Worm (Caenorhabditis elegans) whole organism, L4 larva: Measurements from ENCODE around the gene str-81.

Experiments
- egl-27 ChIP-seq: sonication (generic microtip); optimal IDR thresholded peaks from 3 replicates; lab custom pipeline; 2017; ENCODE audit warnings: missing biosample characterization, missing genetic modification reagents, missing genetic modification characterization
- lin-15B ChIP-seq: fragments of 150-350 bp; sonication (generic microtip); optimal IDR thresholded peaks from 3 replicates; lab custom pipeline; 2014; ENCODE audit warnings: missing biosample characterization, missing genetic modification characterization
- nhr-25 ChIP-seq: sonication (generic microtip); optimal IDR thresholded peaks from 2 replicates; lab custom pipeline; 2017; ENCODE audit warnings: missing genetic modification characterization, mild to moderate bottlenecking, missing compliant biosample characterization, antibody characterized with exemption, moderate library complexity, borderline replicate concordance; ENCODE audit not compliant: insufficient read depth
- spr-1 ChIP-seq: sonication (generic microtip); optimal IDR thresholded peaks from 2 replicates; lab custom pipeline; 2016; ENCODE audit warnings: mild to moderate bottlenecking, missing genetic modification characterization, missing compliant biosample characterization

DNA sequence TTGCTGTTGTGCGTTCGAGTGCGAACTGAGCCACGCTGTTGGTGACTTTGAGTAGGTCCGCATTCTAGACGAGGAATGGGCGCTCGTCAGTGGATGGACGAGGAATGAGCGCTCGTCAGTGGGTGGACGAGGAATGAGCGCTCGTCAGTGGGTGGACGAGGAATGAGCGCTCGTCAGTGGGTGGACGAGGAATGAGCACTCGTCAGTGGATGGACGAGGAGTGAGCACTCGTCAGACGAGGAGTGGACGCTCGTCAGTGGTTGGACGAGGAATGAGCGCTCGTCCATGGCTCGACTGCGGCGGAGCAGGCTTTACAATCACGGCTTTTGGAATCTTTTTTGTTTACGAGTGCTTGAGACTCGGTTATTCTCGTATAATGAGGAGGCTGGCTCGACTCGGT, 27.6 kb upstream of the str-81 start:
- TF ChIP-seq nhr-25 (tag; lab: Kevin White, UChicago) (no peak), egl-27 (tag; lab: Kevin White, UChicago) (no peak), spr-1 (tag; lab: Kevin White, UChicago) (no peak), lin-15B (no peak)
